Worm (Caenorhabditis elegans): Measurements from ENCODE around the gene rab-37.

The rab-37 gene

DNA sequence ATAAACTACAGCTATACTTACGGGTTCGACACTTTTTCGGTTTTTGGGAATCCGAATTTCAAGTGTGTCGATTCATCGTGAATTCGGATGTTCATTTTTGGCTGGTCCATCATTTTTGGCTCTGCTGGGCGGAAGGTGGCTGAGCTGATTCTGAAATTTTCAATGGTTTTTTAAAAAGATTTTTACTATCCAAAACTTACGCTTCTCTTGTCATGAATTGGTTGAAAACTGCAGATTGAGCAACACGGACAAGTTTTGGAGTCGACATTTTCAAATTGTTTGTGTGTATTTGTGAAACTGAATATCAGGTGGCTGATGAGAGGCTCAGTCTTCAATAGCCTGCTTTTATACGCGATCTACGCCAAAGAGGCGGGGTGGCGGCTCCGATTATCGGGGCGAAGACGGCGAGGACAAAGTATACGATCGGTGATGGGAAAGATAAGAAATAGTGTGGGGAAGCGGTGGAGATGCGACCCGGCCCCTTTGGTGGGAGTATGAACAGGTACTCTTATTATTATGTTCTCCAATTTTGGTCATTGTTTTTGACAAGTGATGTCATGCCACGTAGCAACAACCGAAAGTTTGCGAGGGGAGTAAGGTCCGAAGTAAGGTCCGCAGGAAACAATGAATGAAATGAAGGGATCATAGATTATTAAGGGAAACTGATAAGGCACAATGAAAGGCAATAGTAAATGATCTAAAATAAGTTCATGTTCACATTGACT lies 11.4 kb upstream of the rab-37 start, which contains the start of gene F48D6.4:
Gene F48D6.4 (minus strand): TSS at position 346 of the 725 bp plus-strand sequence.
- TF ChIP-seq sem-2 (GFP tag; optimal IDR thresholded peaks at IDR 0.05) (no peak), nhr-2 (tag; optimal IDR thresholded peaks at IDR 0.05) (no peak), mep-1 (tag; optimal IDR thresholded peaks at IDR 0.05) (no peak), drap-1 (GFP tag; optimal IDR thresholded peaks at IDR 0.05) (no peak), hlh-1 (tag; optimal IDR thresholded peaks at IDR 0.05) (peak; percentile 41), elt-3 (tag; optimal IDR thresholded peaks at IDR 0.05) (no peak)

DNA sequence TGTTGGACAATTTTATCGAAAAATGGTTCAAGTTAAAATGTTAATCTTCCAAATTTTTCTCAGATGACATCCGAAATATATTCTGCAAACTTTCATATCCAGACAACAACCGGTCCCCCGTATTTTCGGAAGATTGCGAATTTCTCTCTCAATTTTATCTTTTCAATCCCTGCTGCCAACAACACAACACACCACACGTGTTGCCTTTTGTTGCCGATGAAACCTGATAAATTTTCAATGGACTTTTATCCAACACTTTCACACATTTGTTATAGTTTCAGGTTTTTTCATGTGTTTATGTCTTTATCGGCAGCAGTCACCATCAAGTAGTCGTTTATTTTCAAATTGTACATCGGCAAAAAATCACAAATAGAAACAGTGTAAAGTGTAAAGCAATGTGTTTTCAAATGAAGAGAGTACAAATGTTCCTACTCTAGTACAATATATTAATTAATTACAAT lies 10.6 kb upstream of the rab-37 start:
- TF ChIP-seq tbx-8 (GFP tag; optimal IDR thresholded peaks at IDR 0.05) (no peak), unc-62 (GFP tag; optimal IDR thresholded peaks at IDR 0.05) (peak; percentile 15), ceh-83 (GFP tag; optimal IDR thresholded peaks at IDR 0.05) (no peak), elt-1 (tag; optimal IDR thresholded peaks at IDR 0.05; ENCODE audit: borderline replicate concordance, insufficient read depth) (no peak), unc-120 (tag; optimal IDR thresholded peaks at IDR 0.05; ENCODE audit: poor library complexity, severe bottlenecking) (peak; percentile 10), hlh-1 (tag; optimal IDR thresholded peaks at IDR 0.05) (peak; percentile 29)

DNA sequence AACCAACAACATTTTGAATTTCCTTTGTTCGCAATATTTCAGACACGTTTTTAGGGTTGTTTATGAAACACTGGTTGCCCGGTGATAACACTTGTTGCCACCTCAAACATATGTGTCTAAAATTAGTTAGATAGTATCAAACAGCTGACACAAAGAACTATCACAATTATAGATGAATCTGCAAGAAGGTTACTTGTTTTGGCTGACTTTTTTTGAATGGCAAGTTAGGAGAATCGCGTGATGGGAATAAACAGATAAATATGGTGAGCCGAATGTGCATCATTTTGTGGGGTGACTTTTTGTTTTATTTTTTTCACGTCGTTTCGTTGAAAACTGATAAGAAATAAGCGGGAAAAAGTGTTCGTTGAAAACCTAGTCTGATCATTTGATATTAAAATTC lies 9.5 kb upstream of the rab-37 start:
- TF ChIP-seq lsy-2 (tag; optimal IDR thresholded peaks at IDR 0.05) = no peak
- TF ChIP-seq lin-32 (GFP tag; optimal IDR thresholded peaks at IDR 0.05) = no peak
- TF ChIP-seq ceh-39 (tag; optimal IDR thresholded peaks at IDR 0.05) = no peak
- no peak for TF ChIP-seq mab-5 (tag; optimal IDR thresholded peaks at IDR 0.05)
- TF ChIP-seq unc-39 (tag; optimal IDR thresholded peaks at IDR 0.05) = no peak
- no peak for TF ChIP-seq drap-1 (GFP tag; optimal IDR thresholded peaks at IDR 0.05)
- no peak for TF ChIP-seq ztf-11 (tag; optimal IDR thresholded peaks at IDR 0.05)
- TF ChIP-seq snpc-4 (tag; optimal IDR thresholded peaks at IDR 0.05) = no peak
- TF ChIP-seq nhr-2 (tag; optimal IDR thresholded peaks at IDR 0.05) = no peak
- TF ChIP-seq nhr-237 (tag; optimal IDR thresholded peaks at IDR 0.05) = no peak
- TF ChIP-seq zip-8 (tag; optimal IDR thresholded peaks at IDR 0.05) = no peak
- no peak for TF ChIP-seq hlh-1 (tag; optimal IDR thresholded peaks at IDR 0.05)
- TF ChIP-seq ham-2 (GFP tag; optimal IDR thresholded peaks at IDR 0.05) = no peak
- no peak for TF ChIP-seq nhr-12 (tag; optimal IDR thresholded peaks at IDR 0.05)

DNA sequence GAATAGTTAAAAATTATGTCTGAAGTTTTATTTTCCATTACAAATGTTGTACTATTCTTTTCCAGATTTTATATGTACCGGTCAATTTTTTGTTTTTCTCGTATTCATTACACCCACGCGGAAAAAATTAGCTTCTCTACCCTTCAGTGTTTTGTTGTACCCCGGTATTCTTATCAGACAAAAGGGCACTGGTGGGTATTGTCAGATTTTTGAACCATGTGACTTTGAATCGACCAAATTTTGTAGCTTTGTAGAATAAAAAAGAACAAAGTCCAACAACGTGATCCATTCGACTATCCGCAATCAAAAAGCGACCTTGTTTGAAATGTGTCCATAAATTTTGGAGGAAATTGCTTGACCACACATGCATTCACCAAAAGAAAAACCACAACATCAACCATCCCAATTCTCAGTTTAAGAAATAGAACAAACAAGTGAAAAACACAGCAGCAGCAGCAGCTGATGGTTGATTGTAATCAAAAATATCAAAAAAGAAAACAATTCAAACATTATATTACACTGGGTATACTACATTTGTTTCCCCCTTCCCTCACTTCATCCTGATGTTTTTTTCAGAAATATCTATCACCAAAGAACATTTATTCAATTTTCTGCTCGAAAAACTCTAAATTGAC lies 9.0 kb upstream of the rab-37 start:
- TF ChIP-seq ceh-39 (tag; optimal IDR thresholded peaks at IDR 0.05) (no peak), blmp-1 (tag; optimal IDR thresholded peaks at IDR 0.05) (no peak), pha-4 (tag; optimal IDR thresholded peaks at IDR 0.05) (no peak), ham-2 (GFP tag; optimal IDR thresholded peaks at IDR 0.05) (no peak), sem-2 (GFP tag; optimal IDR thresholded peaks at IDR 0.05) (no peak), ceh-83 (GFP tag; optimal IDR thresholded peaks at IDR 0.05) (no peak), hlh-1 (tag; optimal IDR thresholded peaks at IDR 0.05) (no peak)

DNA sequence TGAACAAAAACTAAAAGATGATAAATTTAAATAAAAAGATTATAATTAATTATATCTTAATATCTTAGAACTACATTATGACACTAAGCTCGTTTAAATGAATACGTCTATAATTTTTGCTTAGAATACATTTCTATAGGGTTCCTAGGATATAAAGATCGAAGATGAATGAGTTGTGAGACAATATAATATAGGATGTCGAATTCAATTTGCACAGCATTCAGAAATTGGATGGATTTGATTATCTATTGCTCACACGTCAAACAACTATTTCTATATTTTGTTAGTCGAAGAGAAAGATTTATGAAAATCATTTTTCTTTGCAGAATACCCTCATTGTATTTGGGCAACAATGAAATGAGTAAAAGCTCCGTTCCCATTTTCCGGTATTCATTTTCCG lies 3.3 kb upstream of the rab-37 start:
- no peak for TF ChIP-seq elt-3 (tag; optimal IDR thresholded peaks at IDR 0.05)
- TF ChIP-seq ces-1 (GFP tag; optimal IDR thresholded peaks at IDR 0.05) = peak; percentile 80

DNA sequence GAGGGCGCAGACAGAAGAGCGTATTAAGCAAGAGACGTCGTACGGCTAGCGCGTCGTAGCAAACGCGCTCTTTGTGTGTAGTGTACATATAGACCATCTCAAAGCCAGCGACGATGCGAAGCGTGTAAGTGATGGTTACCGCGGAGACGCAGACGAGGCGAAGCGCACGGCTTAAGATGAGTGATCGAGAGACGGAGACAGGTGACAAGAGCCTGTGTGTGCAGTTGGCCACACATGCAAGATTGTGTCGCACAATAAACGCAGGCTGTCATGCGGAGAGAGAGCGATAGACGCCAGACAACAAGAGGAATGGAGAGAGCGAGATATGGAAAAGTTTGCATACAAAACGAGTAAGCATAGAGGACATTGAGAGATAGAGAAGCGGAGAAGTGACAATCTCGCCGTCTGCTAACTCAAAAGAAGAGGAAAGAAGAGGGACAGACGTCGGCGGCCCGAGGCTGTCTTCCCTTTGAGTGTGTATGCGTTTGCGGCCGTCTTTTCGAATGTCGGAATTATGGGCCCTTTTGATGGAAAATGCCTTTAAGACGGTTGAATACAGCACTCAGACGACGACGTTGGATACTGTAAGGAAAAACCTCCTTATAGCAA lies 12.8 kb downstream of the rab-37 start:
- TF ChIP-seq ceh-43 (GFP tag; optimal IDR thresholded peaks at IDR 0.05) = no peak
- TF ChIP-seq ceh-83 (GFP tag; optimal IDR thresholded peaks at IDR 0.05) = no peak
- no peak for TF ChIP-seq bed-3 (GFP tag; optimal IDR thresholded peaks at IDR 0.05)
- TF ChIP-seq flh-1 (GFP tag; optimal IDR thresholded peaks at IDR 0.05) = no peak
- TF ChIP-seq elt-1 (tag; optimal IDR thresholded peaks at IDR 0.05; ENCODE audit: borderline replicate concordance, insufficient read depth) = no peak
- peak; percentile 32 for TF ChIP-seq unc-62 (GFP tag; optimal IDR thresholded peaks at IDR 0.05)
- no peak for TF ChIP-seq unc-39 (tag; optimal IDR thresholded peaks at IDR 0.05)
- no peak for TF ChIP-seq drap-1 (GFP tag; optimal IDR thresholded peaks at IDR 0.05)
- no peak for TF ChIP-seq nhr-237 (tag; optimal IDR thresholded peaks at IDR 0.05)
- no peak for TF ChIP-seq nhr-12 (tag; optimal IDR thresholded peaks at IDR 0.05)
- peak; percentile 12 for TF ChIP-seq ceh-39 (tag; optimal IDR thresholded peaks at IDR 0.05)
- peak; percentile 72 for TF ChIP-seq ces-1 (GFP tag; optimal IDR thresholded peaks at IDR 0.05)
- no peak for TF ChIP-seq tbx-8 (GFP tag; optimal IDR thresholded peaks at IDR 0.05)
- TF ChIP-seq nhr-28 (tag; optimal IDR thresholded peaks at IDR 0.05) = no peak
- peak; percentile 32 for TF ChIP-seq mls-2 (tag; optimal IDR thresholded peaks at IDR 0.05)
- no peak for TF ChIP-seq nhr-2 (tag; optimal IDR thresholded peaks at IDR 0.05)
- TF ChIP-seq cnd-1 (tag; optimal IDR thresholded peaks at IDR 0.05) = peak; percentile 26
- no peak for TF ChIP-seq blmp-1 (tag; optimal IDR thresholded peaks at IDR 0.05)
- no peak for TF ChIP-seq mep-1 (tag; optimal IDR thresholded peaks at IDR 0.05)
- no peak for TF ChIP-seq lin-32 (GFP tag; optimal IDR thresholded peaks at IDR 0.05)
- no peak for TF ChIP-seq ztf-11 (tag; optimal IDR thresholded peaks at IDR 0.05)
- no peak for TF ChIP-seq sem-2 (GFP tag; optimal IDR thresholded peaks at IDR 0.05)
- TF ChIP-seq ham-2 (GFP tag; optimal IDR thresholded peaks at IDR 0.05) = peak; percentile 100
- no peak for TF ChIP-seq snpc-4 (tag; optimal IDR thresholded peaks at IDR 0.05)
- no peak for TF ChIP-seq elt-3 (tag; optimal IDR thresholded peaks at IDR 0.05)
- no peak for TF ChIP-seq mab-5 (tag; optimal IDR thresholded peaks at IDR 0.05)
- no peak for TF ChIP-seq zip-8 (tag; optimal IDR thresholded peaks at IDR 0.05)
- peak; percentile 61 for TF ChIP-seq unc-120 (tag; optimal IDR thresholded peaks at IDR 0.05; ENCODE audit: poor library complexity, severe bottlenecking)
- no peak for TF ChIP-seq sptf-1 (tag; optimal IDR thresholded peaks at IDR 0.05)
- TF ChIP-seq lsy-2 (tag; optimal IDR thresholded peaks at IDR 0.05) = no peak
- TF ChIP-seq pha-4 (tag; optimal IDR thresholded peaks at IDR 0.05) = peak; percentile 55
